Worm (Caenorhabditis elegans): ENCODE measurements around the gene dlg-1.

- TF ChIP-seq unc-39 (tag; optimal IDR thresholded peaks at IDR 0.05) (no peak), lin-39 (tag; optimal IDR thresholded peaks at IDR 0.05) (no peak), nhr-237 (tag; optimal IDR thresholded peaks at IDR 0.05) (no peak), ZK546.5 (tag; optimal IDR thresholded peaks at IDR 0.05) (no peak), unc-62 (GFP tag; optimal IDR thresholded peaks at IDR 0.05) (no peak), zag-1 (tag; optimal IDR thresholded peaks at IDR 0.05) (no peak), R02D3.7 (tag; optimal IDR thresholded peaks at IDR 0.05) (no peak), lin-15B (tag; optimal IDR thresholded peaks at IDR 0.05) (no peak), elt-2 (tag; optimal IDR thresholded peaks at IDR 0.05) (no peak), elt-3 (tag; optimal IDR thresholded peaks at IDR 0.05) (no peak), nhr-67 (tag; optimal IDR thresholded peaks at IDR 0.05) (no peak), pha-4 (tag; optimal IDR thresholded peaks at IDR 0.05) (no peak)
Observed at ce11 chrX:5466149-5466548, 13.4 kb upstream of the dlg-1 start.

Measured in whole organism, L3 larva.